Worm (Caenorhabditis elegans) whole organism, L1 larva: ENCODE measurements around the gene M163.5.

Experiments used
- C04F5.9 ChIP-seq: sonication (generic microtip); optimal IDR thresholded peaks from 2 replicates; lab custom pipeline; 2016; ENCODE audit warnings: missing genetic modification characterization, missing compliant biosample characterization
- C16A3.4 ChIP-seq: fragments of 150-350 bp; optimal IDR thresholded peaks from 2 replicates; lab custom pipeline; 2014; ENCODE audit warnings: missing biosample characterization, missing genetic modification characterization
- aha-1 ChIP-seq: fragments of 150-350 bp; optimal IDR thresholded peaks from 2 replicates; lab custom pipeline; 2014; ENCODE audit warnings: missing biosample characterization, missing genetic modification characterization
- alr-1 ChIP-seq: fragments of 200-800 bp; sonication (Bioruptor generic); optimal IDR thresholded peaks from 2 replicates; lab custom pipeline; 2018; ENCODE audit warnings: borderline replicate concordance, mild to moderate bottlenecking, missing genetic modification characterization, missing compliant biosample characterization
- ama-1 ChIP-seq: fragments of 150-350 bp; optimal IDR thresholded peaks from 2 replicates; lab custom pipeline; 2014
- ceh-63 ChIP-seq: fragments of 200-800 bp; sonication (Bioruptor generic); optimal IDR thresholded peaks from 2 replicates; lab custom pipeline; 2018; ENCODE audit warnings: mild to moderate bottlenecking, missing genetic modification characterization, missing compliant biosample characterization
- ceh-82 ChIP-seq, 3 experiments: fragments of 150-350 bp in 1 of 3; sonication (generic microtip) in 2 of 3; optimal IDR thresholded peaks; 2 replicates each; lab custom pipeline; 2014 to 2017; ENCODE audit warnings: missing biosample characterization in 3 of 3, missing genetic modification characterization in 3 of 3
- ceh-88 ChIP-seq: fragments of 200-800 bp; sonication (Bioruptor generic); IDR thresholded peaks from 2 replicates; pipeline ENCODE4 v1.3.6; 2022; ENCODE audit warnings: missing genetic modification characterization, missing compliant biosample characterization
- ceh-90 ChIP-seq: sonication (generic microtip); optimal IDR thresholded peaks from 2 replicates; lab custom pipeline; 2016; ENCODE audit warnings: missing genetic modification characterization, missing compliant biosample characterization
- efl-1 ChIP-seq, 4 experiments: fragments of 150-350 bp; optimal IDR thresholded peaks in 3 of 4; peaks in 1 of 4; 1 replicate in 1 of 4; 2 replicates in 3 of 4; lab custom pipeline; 2014; ENCODE audit warnings: missing biosample characterization in 2 of 4, missing genetic modification characterization in 2 of 4, missing genetic modification reagents in 2 of 4
- egl-27 ChIP-seq, 2 experiments: fragments of 150-350 bp in 1 of 2; sonication (generic microtip); optimal IDR thresholded peaks; 3 replicates each; lab custom pipeline; 2017 to 2018; ENCODE audit warnings: missing biosample characterization in 2 of 2, missing genetic modification characterization in 2 of 2, missing genetic modification reagents in 2 of 2
- ets-5 ChIP-seq: fragments of 200-800 bp; sonication (Bioruptor generic); IDR thresholded peaks from 2 replicates; pipeline ENCODE4 v1.3.6; 2022; ENCODE audit warnings: missing genetic modification characterization, missing compliant biosample characterization
- fkh-10 ChIP-seq: sonication (generic microtip); optimal IDR thresholded peaks from 2 replicates; lab custom pipeline; 2017; ENCODE audit warnings: missing biosample characterization, missing genetic modification reagents, missing genetic modification characterization
- fkh-4 ChIP-seq: sonication (generic microtip); optimal IDR thresholded peaks from 2 replicates; lab custom pipeline; 2016; ENCODE audit warnings: missing compliant biosample characterization, missing genetic modification characterization, borderline replicate concordance
- fkh-8 ChIP-seq: sonication (generic microtip); optimal IDR thresholded peaks from 2 replicates; lab custom pipeline; 2016; ENCODE audit warnings: mild to moderate bottlenecking, missing genetic modification characterization, missing compliant biosample characterization
- fos-1 ChIP-seq: fragments of 150-350 bp; optimal IDR thresholded peaks from 2 replicates; lab custom pipeline; 2014; ENCODE audit warnings: missing biosample characterization, missing genetic modification characterization
- irx-1 ChIP-seq: sonication (generic microtip); optimal IDR thresholded peaks from 2 replicates; lab custom pipeline; 2016; ENCODE audit warnings: missing genetic modification characterization, missing compliant biosample characterization
- isw-1 ChIP-seq: fragments of 200-800 bp; sonication (Bioruptor generic); IDR thresholded peaks from 2 replicates; pipeline ENCODE4 v1.3.6; 2022; ENCODE audit warnings: missing genetic modification characterization, missing compliant biosample characterization
- jun-1 ChIP-seq: fragments of 150-350 bp; optimal IDR thresholded peaks from 2 replicates; lab custom pipeline; 2014; ENCODE audit warnings: missing biosample characterization, missing genetic modification reagents, missing genetic modification characterization
- lin-13 ChIP-seq: fragments of 150-350 bp; optimal IDR thresholded peaks from 2 replicates; lab custom pipeline; 2014; ENCODE audit warnings: missing biosample characterization, missing genetic modification reagents, missing genetic modification characterization
- lin-35 ChIP-seq, 2 experiments: fragments of 150-350 bp; optimal IDR thresholded peaks; 2 replicates each; lab custom pipeline; 2014; ENCODE audit warnings: missing biosample characterization in 2 of 2, missing genetic modification characterization in 2 of 2, missing genetic modification reagents in 2 of 2
- nhr-12 ChIP-seq: sonication (generic microtip); optimal IDR thresholded peaks from 2 replicates; lab custom pipeline; 2017; ENCODE audit warnings: missing biosample characterization, missing genetic modification characterization
- nhr-20 ChIP-seq: sonication (generic microtip); optimal IDR thresholded peaks from 2 replicates; lab custom pipeline; 2016; ENCODE audit warnings: mild to moderate bottlenecking, missing genetic modification characterization, missing compliant biosample characterization
- nhr-28 ChIP-seq: fragments of 150-350 bp; optimal IDR thresholded peaks from 2 replicates; lab custom pipeline; 2014; ENCODE audit warnings: missing biosample characterization, missing genetic modification characterization
- nhr-71 ChIP-seq: sonication (generic microtip); optimal IDR thresholded peaks from 2 replicates; lab custom pipeline; 2016; ENCODE audit warnings: mild to moderate bottlenecking, missing genetic modification characterization, moderate library complexity, missing compliant biosample characterization
- nhr-77 ChIP-seq: fragments of 150-350 bp; optimal IDR thresholded peaks from 2 replicates; lab custom pipeline; 2014; ENCODE audit warnings: missing biosample characterization, missing genetic modification characterization
- nhr-84 ChIP-seq: sonication (generic microtip); optimal IDR thresholded peaks from 2 replicates; lab custom pipeline; 2017; ENCODE audit warnings: missing biosample characterization, missing genetic modification characterization
- nhr-85 ChIP-seq: sonication (generic microtip); peaks from one replicate; lab custom pipeline; 2016; ENCODE audit warnings: missing genetic modification characterization, inconsistent platforms, missing compliant biosample characterization
- pag-3 ChIP-seq: sonication (generic microtip); optimal IDR thresholded peaks from 2 replicates; lab custom pipeline; 2017; ENCODE audit warnings: missing genetic modification characterization, mild to moderate bottlenecking, missing compliant biosample characterization, antibody characterized with exemption, borderline replicate concordance; ENCODE audit not compliant: insufficient read depth
- pax-3 ChIP-seq: fragments of 200-800 bp; sonication (Bioruptor generic); optimal IDR thresholded peaks from 2 replicates; lab custom pipeline; 2018; ENCODE audit warnings: mild to moderate bottlenecking, missing genetic modification characterization, moderate library complexity, missing compliant biosample characterization
- pqm-1 ChIP-seq: sonication (generic microtip); optimal IDR thresholded peaks from 3 replicates; lab custom pipeline; 2017; ENCODE audit warnings: missing biosample characterization, missing genetic modification characterization
- snpc-4 ChIP-seq: fragments of 150-350 bp; optimal IDR thresholded peaks from 2 replicates; lab custom pipeline; 2014; ENCODE audit warnings: missing biosample characterization, missing genetic modification characterization
- snu-23 ChIP-seq: sonication (generic microtip); optimal IDR thresholded peaks from 2 replicates; lab custom pipeline; 2016; ENCODE audit warnings: missing genetic modification characterization, missing compliant biosample characterization
- sox-4 ChIP-seq: sonication (generic microtip); optimal IDR thresholded peaks from 2 replicates; lab custom pipeline; 2016; ENCODE audit warnings: missing genetic modification characterization, missing compliant biosample characterization
- sptf-1 ChIP-seq: fragments of 150-350 bp; optimal IDR thresholded peaks from 2 replicates; lab custom pipeline; 2014; ENCODE audit warnings: missing biosample characterization, missing genetic modification characterization
- sup-37 ChIP-seq: fragments of 200-800 bp; sonication (Bioruptor generic); optimal IDR thresholded peaks from 2 replicates; lab custom pipeline; 2018; ENCODE audit warnings: mild to moderate bottlenecking, missing genetic modification characterization, missing compliant biosample characterization
- swsn-7 ChIP-seq: sonication (generic microtip); optimal IDR thresholded peaks from 2 replicates; lab custom pipeline; 2016; ENCODE audit warnings: missing genetic modification characterization, missing compliant biosample characterization
- unc-130 ChIP-seq: fragments of 150-350 bp; optimal IDR thresholded peaks from 2 replicates; lab custom pipeline; 2017; ENCODE audit warnings: missing biosample characterization, missing genetic modification characterization, inconsistent platforms
- unc-86 ChIP-seq: sonication (generic microtip); optimal IDR thresholded peaks from 2 replicates; lab custom pipeline; 2016; ENCODE audit warnings: missing genetic modification characterization, missing compliant biosample characterization
- xbp-1 ChIP-seq: sonication (generic microtip); optimal IDR thresholded peaks from 2 replicates; lab custom pipeline; 2016; ENCODE audit warnings: missing genetic modification characterization, missing compliant biosample characterization
- ztf-11 ChIP-seq, 2 experiments: sonication (generic microtip); optimal IDR thresholded peaks; 2 replicates each; lab custom pipeline; 2016 to 2017; ENCODE audit warnings: missing genetic modification characterization in 2 of 2, missing biosample characterization in 1 of 2, missing compliant biosample characterization in 1 of 2

The M163.5 gene

DNA sequence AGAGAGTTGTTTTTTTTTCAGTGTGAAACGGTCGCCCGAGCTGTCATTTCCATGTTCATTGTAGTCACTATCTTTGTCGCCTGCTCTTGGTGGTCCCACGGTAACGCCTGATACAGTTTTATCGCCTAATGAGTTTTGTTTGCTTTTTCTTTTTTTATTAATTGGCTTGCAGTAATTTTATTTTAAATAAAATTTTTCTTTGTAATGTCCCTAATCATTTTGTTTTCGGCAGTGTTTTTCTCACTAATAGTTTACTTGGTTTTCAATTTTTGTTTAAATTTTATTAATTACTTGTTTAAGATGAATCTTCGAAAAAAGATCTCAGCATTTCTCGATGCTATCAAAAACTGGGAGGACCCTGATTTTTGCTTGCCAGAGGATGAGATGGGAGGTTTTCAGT, 8.2 kb upstream of the M163.5 start, which contains the start of gene M163.22:
Gene M163.22 (plus strand): TSS at position 301 of the 400 bp plus-strand sequence.
- no peak for TF ChIP-seq lin-13
- no peak for TF ChIP-seq efl-1 (optimal IDR thresholded peaks at IDR 0.05; lab: Kevin White, UChicago)
- TF ChIP-seq efl-1 (GFP tag; optimal IDR thresholded peaks at IDR 0.05 in 1 of 2; lab: Kevin White, UChicago), result peak in 1 of 2 experiments; percentile 68

DNA sequence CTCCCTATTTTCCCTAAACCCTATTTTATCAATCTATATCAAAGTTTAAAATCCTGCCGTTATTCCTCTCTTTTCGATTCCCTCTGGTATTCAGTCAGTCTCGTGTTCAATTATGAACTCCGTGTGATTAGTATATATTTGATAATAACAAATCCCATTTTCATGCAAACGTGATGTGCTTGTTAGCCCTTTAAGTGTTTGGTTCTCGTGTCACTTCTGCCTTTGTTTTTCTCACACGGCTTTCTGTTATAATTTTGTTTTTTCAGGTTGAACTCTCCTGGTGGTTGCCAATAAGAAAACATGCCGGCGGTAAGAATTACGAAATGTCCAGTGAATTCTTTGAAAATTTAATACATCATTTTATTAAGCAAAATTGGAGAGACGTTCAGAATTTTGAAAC, 7.3 kb upstream of the M163.5 start, which contains the start of gene M163.21:
Gene M163.21 (plus strand): TSS at position 301 of the 400 bp plus-strand sequence.
- TF ChIP-seq nhr-71 (tag; lab: Kevin White, UChicago), result no peak
- TF ChIP-seq pqm-1 (tag; lab: Kevin White, UChicago), result no peak
- no peak for TF ChIP-seq nhr-85 (tag; lab: Kevin White, UChicago)
- no peak for TF ChIP-seq ceh-82 (tag; optimal IDR thresholded peaks at IDR 0.05; lab: Kevin White, UChicago)
- no peak for TF ChIP-seq nhr-12 (tag; lab: Kevin White, UChicago)
- TF ChIP-seq fkh-8, result no peak
- no peak for TF ChIP-seq nhr-77 (tag; lab: Kevin White, UChicago)
- no peak for TF ChIP-seq alr-1 (tag; lab: Kevin White, UChicago)
- TF ChIP-seq irx-1 (tag; lab: Kevin White, UChicago), result no peak
- TF ChIP-seq nhr-84, result no peak
- no peak for TF ChIP-seq unc-130 (tag; lab: Kevin White, UChicago)
- no peak for TF ChIP-seq efl-1 (optimal IDR thresholded peaks at IDR 0.05; lab: Kevin White, UChicago)
- TF ChIP-seq efl-1 (GFP tag; optimal IDR thresholded peaks at IDR 0.05 in 1 of 2; lab: Kevin White, UChicago), result no peak
- TF ChIP-seq nhr-28 (tag; lab: Kevin White, UChicago), result no peak
- no peak for TF ChIP-seq C16A3.4 (tag; lab: Kevin White, UChicago)
- no peak for TF ChIP-seq sup-37
- no peak for TF ChIP-seq unc-86 (tag; lab: Kevin White, UChicago)
- TF ChIP-seq isw-1 (GFP tag; lab: Robert Waterston, UW), result no peak
- TF ChIP-seq ceh-63 (GFP tag; lab: Kevin White, UChicago), result no peak
- no peak for TF ChIP-seq aha-1 (tag; lab: Kevin White, UChicago)
- TF ChIP-seq ets-5 (GFP tag; lab: Robert Waterston, UW), result no peak

DNA sequence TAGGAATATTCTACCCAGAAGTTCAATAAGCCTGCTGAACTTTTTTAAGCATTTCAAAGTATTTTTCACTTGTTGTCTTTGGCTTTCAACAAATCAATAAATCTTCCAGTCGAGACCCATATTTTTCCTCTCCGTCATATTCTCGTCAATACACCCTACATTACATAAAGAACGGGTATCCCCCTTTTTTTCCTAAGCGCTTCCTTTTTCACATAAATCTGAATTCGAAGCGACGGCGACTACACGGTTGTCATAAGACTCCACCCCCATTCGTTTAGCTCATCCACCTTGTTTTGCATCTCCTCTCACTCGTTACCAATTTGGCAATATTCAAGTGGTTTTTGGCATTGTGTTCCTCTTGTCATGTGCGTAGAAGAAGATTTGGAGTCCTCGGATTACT, 4.6 kb upstream of the M163.5 start, which contains the start of gene M163.9:
Gene M163.9 (plus strand): TSS at position 301 of the 400 bp plus-strand sequence.
- no peak for TF ChIP-seq lin-35 (GFP tag; optimal IDR thresholded peaks at IDR 0.05; lab: Kevin White, UChicago)
- no peak for TF ChIP-seq ceh-82 (tag; optimal IDR thresholded peaks at IDR 0.05; lab: Kevin White, UChicago)
- no peak for TF ChIP-seq C04F5.9
- TF ChIP-seq alr-1 (tag; lab: Kevin White, UChicago), result no peak

DNA sequence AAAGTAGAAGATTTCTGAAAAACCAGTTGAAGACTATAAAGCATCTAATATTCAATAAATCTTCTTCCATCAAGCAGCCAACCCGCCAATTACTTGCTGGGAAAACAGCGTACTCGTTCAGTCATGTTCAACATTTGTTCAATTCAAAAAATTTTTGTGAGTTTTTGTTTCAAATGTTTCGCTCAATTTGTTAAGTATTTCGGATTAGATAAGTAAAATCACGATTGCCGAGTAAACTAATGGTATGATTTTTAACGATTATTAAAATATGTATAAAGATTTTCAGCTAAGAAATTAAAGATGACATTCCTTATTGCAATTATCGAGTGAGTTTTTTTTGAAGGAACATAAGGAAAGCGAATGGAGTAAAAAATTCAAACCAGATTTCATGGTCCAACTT, 3.2 kb upstream of the M163.5 start, which contains the start of gene M163.10:
Gene M163.10 (plus strand): TSS at position 301 of the 400 bp plus-strand sequence.
- TF ChIP-seq xbp-1 (tag; lab: Kevin White, UChicago) (no peak), swsn-7 (tag; lab: Kevin White, UChicago) (no peak), nhr-20 (tag; lab: Kevin White, UChicago) (no peak), fos-1 (tag; lab: Kevin White, UChicago) (no peak), ztf-11 (tag; optimal IDR thresholded peaks at IDR 0.05; lab: Kevin White, UChicago) (no peak), egl-27 (tag; optimal IDR thresholded peaks at IDR 0.05; lab: Kevin White, UChicago) (no peak)
- TF ChIP-seq, all 84 proteins: peak for 0

DNA sequence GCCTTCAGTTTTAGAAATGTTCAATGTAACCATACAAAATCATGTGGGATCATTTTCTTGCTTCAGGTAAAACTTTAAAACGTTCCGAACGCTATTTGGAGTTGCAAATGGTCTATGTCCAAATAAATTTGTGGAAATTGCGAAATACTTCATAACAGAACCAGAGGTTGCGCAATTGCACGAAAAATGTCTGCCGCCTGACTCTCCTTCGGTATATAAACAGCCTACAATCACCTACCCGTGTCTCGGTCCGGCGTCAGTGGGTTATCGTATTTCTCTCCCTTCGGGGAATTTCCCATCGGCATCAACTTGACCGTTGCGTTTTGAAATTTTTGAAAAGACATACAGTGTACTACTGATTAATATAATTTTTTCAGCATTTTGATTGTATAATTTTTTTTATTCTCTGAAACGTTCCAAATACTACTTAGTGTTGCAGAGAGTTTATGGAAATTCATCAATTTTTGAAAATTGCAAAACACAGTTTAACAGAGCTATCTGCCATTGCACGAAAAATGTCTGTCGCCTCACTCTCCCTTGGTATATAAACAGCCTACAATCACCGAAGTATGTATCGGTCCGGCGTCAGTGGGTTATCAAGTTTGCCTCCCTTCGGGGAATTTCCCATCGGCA, 2.9 kb downstream of the M163.5 start:
- TF ChIP-seq lin-35 (GFP tag; optimal IDR thresholded peaks at IDR 0.05; lab: Kevin White, UChicago), result peak in 1 of 2 experiments; percentile 66
- TF ChIP-seq jun-1 (tag; lab: Kevin White, UChicago), result peak; percentile 51
- TF ChIP-seq fkh-4 (tag; lab: Kevin White, UChicago), result no peak
- TF ChIP-seq snu-23 (GFP tag; lab: Kevin White, UChicago), result peak; percentile 63
- TF ChIP-seq ceh-90, result no peak
- peak; percentile 54 for TF ChIP-seq swsn-7 (tag; lab: Kevin White, UChicago)
- TF ChIP-seq aha-1 (tag; lab: Kevin White, UChicago), result no peak
- peak; percentile 7 for TF ChIP-seq unc-130 (tag; lab: Kevin White, UChicago)
- no peak for TF ChIP-seq sptf-1 (tag; lab: Kevin White, UChicago)
- TF ChIP-seq nhr-12 (tag; lab: Kevin White, UChicago), result no peak
- no peak for TF ChIP-seq pax-3 (tag; lab: Kevin White, UChicago)
- no peak for TF ChIP-seq fos-1 (tag; lab: Kevin White, UChicago)
- TF ChIP-seq ama-1, result no peak
- no peak for TF ChIP-seq sox-4 (tag; lab: Kevin White, UChicago)
- TF ChIP-seq egl-27 (tag; optimal IDR thresholded peaks at IDR 0.05; lab: Kevin White, UChicago), result no peak
- TF ChIP-seq snpc-4 (tag; lab: Kevin White, UChicago), result peak; percentile 98
- TF ChIP-seq ceh-82 (tag; optimal IDR thresholded peaks at IDR 0.05; lab: Kevin White, UChicago), result peak; percentile 38 to 57 (median 46)
- TF ChIP-seq C16A3.4 (tag; lab: Kevin White, UChicago), result peak; percentile 65
- no peak for TF ChIP-seq pag-3 (tag; lab: Kevin White, UChicago)
- TF ChIP-seq fkh-10 (GFP tag; lab: Kevin White, UChicago), result no peak
- TF ChIP-seq fkh-8, result no peak
- TF ChIP-seq isw-1 (GFP tag; lab: Robert Waterston, UW), result peak; percentile 44; the same call in 1 of the 2 replicates
- TF ChIP-seq ceh-88 (GFP tag; lab: Robert Waterston, UW), result no peak; the same call in 1 of the 2 replicates
